Worm (Caenorhabditis elegans): ENCODE data around the gene C15H11.10.

DNA sequence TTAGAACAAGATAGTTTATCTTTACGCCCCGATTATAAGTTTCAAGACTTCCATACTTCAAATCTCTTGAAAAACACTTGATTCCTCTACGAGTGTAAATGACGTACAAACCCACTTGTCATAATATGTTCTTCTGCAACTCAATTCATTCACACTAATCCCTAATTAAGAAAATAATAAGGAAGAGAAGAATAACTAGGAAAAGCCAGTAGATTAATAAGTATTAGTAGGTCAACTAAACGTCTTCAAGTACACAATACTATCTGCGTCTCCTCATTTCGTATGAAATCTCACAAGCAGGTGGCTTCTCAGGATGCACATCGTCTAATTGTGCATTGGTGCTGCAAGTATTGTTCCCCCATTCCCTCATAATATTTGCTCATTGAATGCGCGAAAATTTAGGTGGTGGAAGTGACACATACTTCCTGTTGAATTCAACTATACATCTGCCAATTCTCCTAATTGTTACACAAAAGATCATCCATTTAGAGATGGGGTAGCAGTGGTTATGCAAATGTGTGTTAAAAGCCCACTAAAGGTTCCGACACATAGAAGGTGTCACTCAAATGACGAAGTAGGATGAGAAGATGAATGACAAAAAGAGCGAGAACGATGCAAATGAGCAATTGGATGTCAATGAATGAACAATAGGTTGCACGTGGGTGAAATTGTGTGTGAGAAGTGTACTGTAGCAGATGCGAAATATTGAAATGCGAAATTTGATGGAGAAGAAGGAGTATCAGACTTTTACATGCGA is 35.3 kb downstream of the C15H11.10 start:
- TF ChIP-seq flt-1 (GFP tag; IDR thresholded peaks at IDR 0.05) = no peak
- no peak for TF ChIP-seq tbx-11 (GFP tag; IDR thresholded peaks at IDR 0.05)
- TF ChIP-seq B0310.2 (tag; optimal IDR thresholded peaks at IDR 0.05) = no peak
- no peak for TF ChIP-seq ama-1 (optimal IDR thresholded peaks at IDR 0.05)
- no peak for TF ChIP-seq hnd-1 (tag; optimal IDR thresholded peaks at IDR 0.05)
- TF ChIP-seq tra-4 (tag; optimal IDR thresholded peaks at IDR 0.05) = no peak
- TF ChIP-seq pes-1 (GFP tag; IDR thresholded peaks at IDR 0.05) = no peak
- TF ChIP-seq ceh-13 (GFP tag; optimal IDR thresholded peaks at IDR 0.05) = no peak
- no peak for TF ChIP-seq aly-1 (tag; optimal IDR thresholded peaks at IDR 0.05)
- TF ChIP-seq sea-1 (GFP tag; conservative IDR thresholded peaks at IDR 0.05) = no peak
- no peak for TF ChIP-seq ets-7 (tag; optimal IDR thresholded peaks at IDR 0.05)
